Worm (Caenorhabditis elegans) whole organism, early embryonic: ENCODE data around the gene dph-1.

ENCODE experiments used
- ama-1 ChIP-seq: fragments of 150-350 bp; optimal IDR thresholded peaks from 2 replicates; lab custom pipeline; 2014
- pes-1 ChIP-seq: fragments of 200-800 bp; sonication (Bioruptor generic); IDR thresholded peaks from 2 replicates; pipeline ENCODE4 v1.3.6; 2022; ENCODE audit warnings: missing genetic modification reagents, missing genetic modification characterization, missing compliant biosample characterization
- sea-1 ChIP-seq: fragments of 200-800 bp; sonication (Bioruptor generic); conservative IDR thresholded peaks from 2 replicates; pipeline ENCODE4 v1.3.6; 2022; ENCODE audit warnings: missing genetic modification characterization, missing compliant biosample characterization
- tbx-11 ChIP-seq: fragments of 200-800 bp; sonication (Bioruptor generic); IDR thresholded peaks from 2 replicates; pipeline ENCODE4 v1.3.6; 2022; ENCODE audit warnings: missing genetic modification characterization, missing compliant biosample characterization

DNA sequence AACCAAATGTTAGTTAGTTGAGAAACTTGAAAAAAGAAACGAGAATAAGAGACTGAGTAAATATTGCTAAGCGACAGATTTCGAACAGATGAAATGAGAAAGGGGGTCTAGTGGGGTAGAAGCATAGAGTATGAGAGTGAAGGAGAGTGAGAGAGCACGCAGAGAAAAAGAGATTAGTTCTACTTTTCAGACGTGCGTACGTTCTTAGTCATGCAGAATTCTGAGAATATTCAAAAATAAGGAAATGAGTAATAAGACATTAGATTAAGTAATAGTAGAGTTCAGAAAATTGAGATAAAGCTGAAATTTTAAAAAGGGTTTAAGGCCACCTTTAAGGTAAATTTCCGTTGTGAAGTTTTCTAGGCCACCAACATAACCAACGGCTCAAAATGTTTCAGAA lies 35.7 kb upstream of the dph-1 start:
- TF ChIP-seq tbx-11 (GFP tag; lab: Robert Waterston, UW) (no peak), sea-1 (no peak), ama-1 (no peak), pes-1 (no peak)
